Fruit fly (Drosophila melanogaster) whole organism, prepupa: ENCODE data around the gene CG10486.

Experiments used
- Blimp-1 ChIP-seq: fragments of 200-800 bp; sonication (Bioruptor generic); optimal IDR thresholded peaks from 3 replicates; lab custom pipeline; 2017; ENCODE audit warnings: missing biosample characterization, missing genetic modification characterization, mild to moderate bottlenecking, moderate library complexity, missing genetic modification reagents
- CG31627 ChIP-seq: fragments of 200-800 bp; sonication (Bioruptor generic); optimal IDR thresholded peaks from 3 replicates; lab custom pipeline; 2016; ENCODE audit warnings: missing biosample characterization, missing genetic modification characterization
- CG34406 ChIP-seq: fragments of 200-800 bp; sonication (Bioruptor generic); optimal IDR thresholded peaks from 3 replicates; lab custom pipeline; 2016; ENCODE audit warnings: missing biosample characterization, missing genetic modification characterization
- CG3919 ChIP-seq: fragments of 200-800 bp; sonication (Bioruptor generic); optimal IDR thresholded peaks from 3 replicates; lab custom pipeline; 2016; ENCODE audit warnings: missing biosample characterization, missing genetic modification characterization
- CG8119 ChIP-seq: fragments of 200-800 bp; sonication (Bioruptor generic); IDR thresholded peaks from 3 replicates; pipeline ENCODE4 v1.3.6; 2022; ENCODE audit warnings: missing biosample characterization, missing genetic modification characterization
- CG8319 ChIP-seq: fragments of 200-800 bp; sonication (Bioruptor generic); optimal IDR thresholded peaks from 3 replicates; lab custom pipeline; 2016; ENCODE audit warnings: missing biosample characterization, missing genetic modification characterization
- Eip93F ChIP-seq: fragments of 200-800 bp; sonication (Bioruptor generic); optimal IDR thresholded peaks from 2 replicates; lab custom pipeline; 2016; ENCODE audit warnings: missing biosample characterization, mild to moderate bottlenecking, missing genetic modification characterization
- Ets96B ChIP-seq: fragments of 200-800 bp; optimal IDR thresholded peaks from 2 replicates; lab custom pipeline; 2019; ENCODE audit warnings: missing biosample characterization, mild to moderate bottlenecking, missing genetic modification characterization, moderate library complexity
- Gug ChIP-seq: fragments of 200-800 bp; sonication (Bioruptor generic); IDR thresholded peaks from 2 replicates; pipeline ENCODE4 v1.3.6; 2022; ENCODE audit warnings: missing biosample characterization, missing genetic modification characterization
- Hr39 ChIP-seq: fragments of 200-800 bp; sonication (Bioruptor generic); optimal IDR thresholded peaks from 2 replicates; lab custom pipeline; 2016; ENCODE audit warnings: missing biosample characterization, missing genetic modification characterization
- esn ChIP-seq: fragments of 200-800 bp; sonication (Bioruptor generic); optimal IDR thresholded peaks from 2 replicates; lab custom pipeline; 2016; ENCODE audit warnings: missing biosample characterization, mild to moderate bottlenecking, missing genetic modification characterization, moderate library complexity
- fd59A ChIP-seq: fragments of 200-800 bp; sonication (Bioruptor generic); optimal IDR thresholded peaks from 2 replicates; lab custom pipeline; 2017; ENCODE audit warnings: missing biosample characterization, mild to moderate bottlenecking, missing genetic modification characterization, missing genetic modification reagents

dm6 chr3L:5897228-5897688 is 9.2 kb downstream of the CG10486 start, which contains the start of the genes PolE2 and CG5592:
- TF ChIP-seq Blimp-1 (GFP tag; lab: Kevin White, UChicago), result no peak
- TF ChIP-seq fd59A (GFP tag; lab: Kevin White, UChicago), result no peak
- TF ChIP-seq Gug (GFP tag; lab: Robert Waterston, UW), result no peak
- TF ChIP-seq CG8119 (GFP tag; lab: Robert Waterston, UW), result no peak
- no peak for TF ChIP-seq CG3919 (GFP tag; lab: Kevin White, UChicago)
- no peak for TF ChIP-seq Eip93F (GFP tag; lab: Kevin White, UChicago)
- TF ChIP-seq CG31627, result no peak
- no peak for TF ChIP-seq esn (GFP tag; lab: Kevin White, UChicago)
- no peak for TF ChIP-seq CG34406 (GFP tag; lab: Kevin White, UChicago)
- no peak for TF ChIP-seq Hr39
- no peak for TF ChIP-seq CG8319 (GFP tag; lab: Kevin White, UChicago)
- no peak for TF ChIP-seq Ets96B (tag; lab: Kevin White, UChicago)
